Worm (Caenorhabditis elegans) whole organism, L1 larva: ENCODE results near the gene R02E4.2.
A peak's percentile ranks its signal among the peaks of the same experiment; 100 is the strongest.

Source experiments
- C34B4.2 ChIP-seq: sonication (generic microtip); optimal IDR thresholded peaks from 2 replicates; lab custom pipeline; 2017; ENCODE audit warnings: mild to moderate bottlenecking, missing genetic modification characterization, missing compliant biosample characterization
- F16B12.6 ChIP-seq: fragments of 150-350 bp; optimal IDR thresholded peaks from 2 replicates; lab custom pipeline; 2014; ENCODE audit warnings: missing biosample characterization, missing genetic modification characterization
- Y116A8C.19 ChIP-seq: sonication (generic microtip); optimal IDR thresholded peaks from 2 replicates; lab custom pipeline; 2016; ENCODE audit warnings: missing compliant biosample characterization, missing genetic modification characterization, borderline replicate concordance
- alr-1 ChIP-seq: fragments of 200-800 bp; sonication (Bioruptor generic); optimal IDR thresholded peaks from 2 replicates; lab custom pipeline; 2018; ENCODE audit warnings: borderline replicate concordance, mild to moderate bottlenecking, missing genetic modification characterization, missing compliant biosample characterization
- aly-2 ChIP-seq: fragments of 150-350 bp; optimal IDR thresholded peaks from 2 replicates; lab custom pipeline; 2014; ENCODE audit warnings: missing biosample characterization, missing genetic modification characterization
- ceh-82 ChIP-seq, 3 experiments: fragments of 150-350 bp in 1 of 3; sonication (generic microtip) in 2 of 3; optimal IDR thresholded peaks; 2 replicates each; lab custom pipeline; 2014 to 2017; ENCODE audit warnings: missing biosample characterization in 3 of 3, missing genetic modification characterization in 3 of 3
- ceh-88 ChIP-seq: fragments of 200-800 bp; sonication (Bioruptor generic); IDR thresholded peaks from 2 replicates; pipeline ENCODE4 v1.3.6; 2022; ENCODE audit warnings: missing genetic modification characterization, missing compliant biosample characterization
- efl-3 ChIP-seq: fragments of 200-800 bp; sonication (Bioruptor generic); optimal IDR thresholded peaks from 2 replicates; lab custom pipeline; 2018; ENCODE audit warnings: mild to moderate bottlenecking, missing genetic modification characterization, missing compliant biosample characterization
- elt-2 ChIP-seq: sonication (generic microtip); optimal IDR thresholded peaks from 2 replicates; lab custom pipeline; 2016; ENCODE audit warnings: missing genetic modification characterization, mild to moderate bottlenecking, inconsistent platforms, missing compliant biosample characterization, missing genetic modification reagents
- elt-3 ChIP-seq, 6 experiments: fragments of 150-350 bp in 1 of 6; sonication (generic microtip); optimal IDR thresholded peaks; 2 replicates each; lab custom pipeline; 2017 to 2018; ENCODE audit warnings: missing biosample characterization in 6 of 6, missing genetic modification characterization in 6 of 6, inconsistent platforms in 1 of 6
- fkh-4 ChIP-seq: sonication (generic microtip); optimal IDR thresholded peaks from 2 replicates; lab custom pipeline; 2016; ENCODE audit warnings: missing compliant biosample characterization, missing genetic modification characterization, borderline replicate concordance
- fos-1 ChIP-seq: fragments of 150-350 bp; optimal IDR thresholded peaks from 2 replicates; lab custom pipeline; 2014; ENCODE audit warnings: missing biosample characterization, missing genetic modification characterization
- hpl-2 ChIP-seq: fragments of 150-350 bp; optimal IDR thresholded peaks from 2 replicates; lab custom pipeline; 2014; ENCODE audit warnings: missing biosample characterization, missing genetic modification reagents, missing genetic modification characterization
- lin-13 ChIP-seq: fragments of 150-350 bp; optimal IDR thresholded peaks from 2 replicates; lab custom pipeline; 2014; ENCODE audit warnings: missing biosample characterization, missing genetic modification reagents, missing genetic modification characterization
- lin-14 ChIP-seq: fragments of 200-800 bp; sonication (Bioruptor generic); optimal IDR thresholded peaks from 2 replicates; lab custom pipeline; 2018; ENCODE audit warnings: mild to moderate bottlenecking, missing genetic modification characterization, moderate library complexity, missing compliant biosample characterization
- lin-15B ChIP-seq: fragments of 150-350 bp; sonication (generic microtip); optimal IDR thresholded peaks from 3 replicates; lab custom pipeline; 2014; ENCODE audit warnings: missing biosample characterization, missing genetic modification characterization
- lin-35 ChIP-seq, 2 experiments: fragments of 150-350 bp; optimal IDR thresholded peaks; 2 replicates each; lab custom pipeline; 2014; ENCODE audit warnings: missing biosample characterization in 2 of 2, missing genetic modification characterization in 2 of 2, missing genetic modification reagents in 2 of 2
- lin-39 ChIP-seq: fragments of 150-350 bp; optimal IDR thresholded peaks from 2 replicates; lab custom pipeline; 2014; ENCODE audit warnings: missing biosample characterization, missing genetic modification reagents, missing genetic modification characterization
- lsy-2 ChIP-seq, 2 experiments: fragments of 150-350 bp; optimal IDR thresholded peaks; 2 replicates each; lab custom pipeline; 2014; ENCODE audit warnings: missing biosample characterization in 2 of 2, missing genetic modification characterization in 2 of 2
- mab-9 ChIP-seq: fragments of 200-800 bp; sonication (Bioruptor generic); IDR thresholded peaks from 2 replicates; pipeline ENCODE4 v1.3.6; 2022; ENCODE audit warnings: missing genetic modification reagents, missing genetic modification characterization, missing compliant biosample characterization
- mef-2 ChIP-seq: fragments of 150-350 bp; optimal IDR thresholded peaks from 2 replicates; lab custom pipeline; 2014; ENCODE audit warnings: missing biosample characterization, missing genetic modification characterization
- nhr-19 ChIP-seq: fragments of 200-800 bp; sonication (Bioruptor generic); conservative IDR thresholded peaks from 2 replicates; pipeline ENCODE4 v1.3.6; 2022; ENCODE audit warnings: missing genetic modification characterization, missing compliant biosample characterization
- nhr-20 ChIP-seq: sonication (generic microtip); optimal IDR thresholded peaks from 2 replicates; lab custom pipeline; 2016; ENCODE audit warnings: mild to moderate bottlenecking, missing genetic modification characterization, missing compliant biosample characterization
- nhr-237 ChIP-seq: fragments of 150-350 bp; optimal IDR thresholded peaks from 2 replicates; lab custom pipeline; 2014; ENCODE audit warnings: missing biosample characterization, missing genetic modification characterization
- nhr-28 ChIP-seq: fragments of 150-350 bp; optimal IDR thresholded peaks from 2 replicates; lab custom pipeline; 2014; ENCODE audit warnings: missing biosample characterization, missing genetic modification characterization
- nhr-47 ChIP-seq: sonication (generic microtip); optimal IDR thresholded peaks from 2 replicates; lab custom pipeline; 2016; ENCODE audit warnings: mild to moderate bottlenecking, missing genetic modification characterization, moderate library complexity, missing compliant biosample characterization
- nhr-71 ChIP-seq: sonication (generic microtip); optimal IDR thresholded peaks from 2 replicates; lab custom pipeline; 2016; ENCODE audit warnings: mild to moderate bottlenecking, missing genetic modification characterization, moderate library complexity, missing compliant biosample characterization
- nhr-76 ChIP-seq: sonication (generic microtip); optimal IDR thresholded peaks from 2 replicates; lab custom pipeline; 2017; ENCODE audit warnings: missing biosample characterization, missing genetic modification characterization
- nhr-85 ChIP-seq: sonication (generic microtip); peaks from one replicate; lab custom pipeline; 2016; ENCODE audit warnings: missing genetic modification characterization, inconsistent platforms, missing compliant biosample characterization
- nhr-90 ChIP-seq: sonication (generic microtip); optimal IDR thresholded peaks from 2 replicates; lab custom pipeline; 2016; ENCODE audit warnings: mild to moderate bottlenecking, missing genetic modification characterization, missing compliant biosample characterization; ENCODE audit not compliant: poor library complexity
- pag-3 ChIP-seq: sonication (generic microtip); optimal IDR thresholded peaks from 2 replicates; lab custom pipeline; 2017; ENCODE audit warnings: missing genetic modification characterization, mild to moderate bottlenecking, missing compliant biosample characterization, antibody characterized with exemption, borderline replicate concordance; ENCODE audit not compliant: insufficient read depth
- pax-3 ChIP-seq: fragments of 200-800 bp; sonication (Bioruptor generic); optimal IDR thresholded peaks from 2 replicates; lab custom pipeline; 2018; ENCODE audit warnings: mild to moderate bottlenecking, missing genetic modification characterization, moderate library complexity, missing compliant biosample characterization
- rnt-1 ChIP-seq: sonication (generic microtip); optimal IDR thresholded peaks from 2 replicates; lab custom pipeline; 2016; ENCODE audit warnings: mild to moderate bottlenecking, missing genetic modification characterization, moderate library complexity, missing compliant biosample characterization
- skn-1 ChIP-seq: fragments of 150-350 bp; optimal IDR thresholded peaks from 2 replicates; lab custom pipeline; 2014; ENCODE audit warnings: missing biosample characterization, missing genetic modification characterization
- snpc-4 ChIP-seq: fragments of 150-350 bp; optimal IDR thresholded peaks from 2 replicates; lab custom pipeline; 2014; ENCODE audit warnings: missing biosample characterization, missing genetic modification characterization
- snu-23 ChIP-seq: sonication (generic microtip); optimal IDR thresholded peaks from 2 replicates; lab custom pipeline; 2016; ENCODE audit warnings: missing genetic modification characterization, missing compliant biosample characterization
- sox-4 ChIP-seq: sonication (generic microtip); optimal IDR thresholded peaks from 2 replicates; lab custom pipeline; 2016; ENCODE audit warnings: missing genetic modification characterization, missing compliant biosample characterization
- sup-37 ChIP-seq: fragments of 200-800 bp; sonication (Bioruptor generic); optimal IDR thresholded peaks from 2 replicates; lab custom pipeline; 2018; ENCODE audit warnings: mild to moderate bottlenecking, missing genetic modification characterization, missing compliant biosample characterization
- swsn-7 ChIP-seq: sonication (generic microtip); optimal IDR thresholded peaks from 2 replicates; lab custom pipeline; 2016; ENCODE audit warnings: missing genetic modification characterization, missing compliant biosample characterization
- unc-130 ChIP-seq: fragments of 150-350 bp; optimal IDR thresholded peaks from 2 replicates; lab custom pipeline; 2017; ENCODE audit warnings: missing biosample characterization, missing genetic modification characterization, inconsistent platforms
- unc-30 ChIP-seq: sonication (generic microtip); optimal IDR thresholded peaks from 2 replicates; lab custom pipeline; 2017; ENCODE audit warnings: missing biosample characterization, missing genetic modification characterization
- xbp-1 ChIP-seq: sonication (generic microtip); optimal IDR thresholded peaks from 2 replicates; lab custom pipeline; 2016; ENCODE audit warnings: missing genetic modification characterization, missing compliant biosample characterization
- zag-1 ChIP-seq: fragments of 150-350 bp; optimal IDR thresholded peaks from 2 replicates; lab custom pipeline; 2014; ENCODE audit warnings: missing biosample characterization, missing genetic modification characterization

R02E4.2 gene

DNA sequence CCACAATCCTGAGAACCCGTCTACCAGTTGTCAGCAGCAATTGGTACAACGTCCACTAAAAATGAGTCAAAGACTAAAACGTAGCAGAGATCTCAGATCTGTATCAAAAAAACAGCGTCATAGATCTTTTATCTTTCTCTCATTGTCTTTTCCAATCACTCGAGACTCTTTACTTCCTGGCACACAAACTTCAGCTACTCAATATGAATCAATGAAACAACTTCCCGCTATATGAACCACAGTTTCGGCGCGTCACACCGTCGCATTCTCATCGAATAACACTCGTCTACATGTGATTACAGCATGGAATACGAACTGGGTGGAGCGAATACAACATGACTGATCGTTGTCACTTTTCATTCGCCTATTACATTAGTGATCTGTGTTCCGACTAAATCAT is 25.0 kb downstream of the R02E4.2 start (continued):
- no peak for TF ChIP-seq efl-3
- no peak for TF ChIP-seq Y116A8C.19
- TF ChIP-seq elt-2, result no peak
- no peak for TF ChIP-seq pax-3 (tag; lab: Kevin White, UChicago)
- no peak for TF ChIP-seq nhr-90 (tag; lab: Kevin White, UChicago)
- peak; percentile 53 for TF ChIP-seq rnt-1
- TF ChIP-seq unc-130 (tag; lab: Kevin White, UChicago), result no peak
- TF ChIP-seq lin-13, result peak; percentile 34
- peak; percentile 71 for TF ChIP-seq nhr-19 (GFP tag; lab: Robert Waterston, UW)
- peak; percentile 9 for TF ChIP-seq swsn-7 (tag; lab: Kevin White, UChicago)
- peak; percentile 77 for TF ChIP-seq lin-14 (GFP tag; lab: Kevin White, UChicago)
- peak; percentile 69 for TF ChIP-seq nhr-20 (tag; lab: Kevin White, UChicago)
- TF ChIP-seq aly-2, result no peak
- TF ChIP-seq lin-39, result no peak
- no peak for TF ChIP-seq nhr-47
- peak; percentile 29 for TF ChIP-seq skn-1 (tag; lab: Kevin White, UChicago)
- TF ChIP-seq lsy-2 (tag; optimal IDR thresholded peaks at IDR 0.05; lab: Kevin White, UChicago), result peak in 1 of 2 experiments; percentile 20
- no peak for TF ChIP-seq snpc-4 (tag; lab: Kevin White, UChicago)
- peak; percentile 86 for TF ChIP-seq nhr-71 (tag; lab: Kevin White, UChicago)
- TF ChIP-seq ceh-82 (tag; optimal IDR thresholded peaks at IDR 0.05; lab: Kevin White, UChicago), result no peak
- TF ChIP-seq lin-35 (GFP tag; optimal IDR thresholded peaks at IDR 0.05; lab: Kevin White, UChicago), result peak in 1 of 2 experiments; percentile 41
- no peak for TF ChIP-seq fos-1
- peak; percentile 91 for TF ChIP-seq nhr-85
- peak in 2 of 6 experiments; percentile 22 to 48 for TF ChIP-seq elt-3 (tag; optimal IDR thresholded peaks at IDR 0.05; lab: Kevin White, UChicago)
- no peak for TF ChIP-seq ceh-88 (GFP tag; lab: Robert Waterston, UW)
- no peak for TF ChIP-seq nhr-237 (tag; lab: Kevin White, UChicago)
- no peak for TF ChIP-seq pag-3
- no peak for TF ChIP-seq mef-2 (tag; lab: Kevin White, UChicago)
- TF ChIP-seq mab-9 (GFP tag; lab: Robert Waterston, UW), result no peak
- no peak for TF ChIP-seq sup-37 (GFP tag; lab: Kevin White, UChicago)
- TF ChIP-seq fkh-4 (tag; lab: Kevin White, UChicago), result no peak
- TF ChIP-seq xbp-1 (tag; lab: Kevin White, UChicago), result no peak

- TF ChIP-seq nhr-47, result no peak
- TF ChIP-seq lsy-2 (tag; optimal IDR thresholded peaks at IDR 0.05; lab: Kevin White, UChicago), result peak in 1 of 2 experiments; percentile 5
- peak; percentile 38 for TF ChIP-seq nhr-20 (tag; lab: Kevin White, UChicago)
- peak; percentile 34 for TF ChIP-seq rnt-1
- peak; percentile 35 for TF ChIP-seq lin-14 (GFP tag; lab: Kevin White, UChicago)
- no peak for TF ChIP-seq zag-1 (tag; lab: Kevin White, UChicago)
- no peak for TF ChIP-seq alr-1 (tag; lab: Kevin White, UChicago)
- TF ChIP-seq snu-23, result peak; percentile 40
- peak; percentile 59 for TF ChIP-seq nhr-71 (tag; lab: Kevin White, UChicago)
- TF ChIP-seq lin-39, result no peak
- TF ChIP-seq elt-3 (tag; optimal IDR thresholded peaks at IDR 0.05; lab: Kevin White, UChicago), result no peak
- TF ChIP-seq C34B4.2 (tag; lab: Kevin White, UChicago), result no peak
- TF ChIP-seq hpl-2, result no peak
- TF ChIP-seq nhr-19 (GFP tag; lab: Robert Waterston, UW), result peak; percentile 29; the same call in 1 of the 2 replicates
- TF ChIP-seq fkh-4 (tag; lab: Kevin White, UChicago), result no peak
- no peak for TF ChIP-seq unc-30 (tag; lab: Kevin White, UChicago)
- no peak for TF ChIP-seq F16B12.6
- TF ChIP-seq nhr-28, result no peak
- TF ChIP-seq nhr-76, result no peak
- TF ChIP-seq lin-15B (tag; lab: Kevin White, UChicago), result no peak
- TF ChIP-seq sox-4 (tag; lab: Kevin White, UChicago), result no peak
- TF ChIP-seq, all 84 proteins: peak for 7
Measured at ce11 chrX:4133378-4133777, 26.1 kb downstream of the R02E4.2 start.
